Worm (Caenorhabditis elegans) whole organism, L1 larva: ENCODE measurements around the gene F40B5.2.

Experiments used
- blmp-1 ChIP-seq: fragments of 150-350 bp; optimal IDR thresholded peaks from 2 replicates; lab custom pipeline; 2014; ENCODE audit warnings: missing biosample characterization, missing genetic modification characterization
- ceh-63 ChIP-seq: fragments of 200-800 bp; sonication (Bioruptor generic); optimal IDR thresholded peaks from 2 replicates; lab custom pipeline; 2018; ENCODE audit warnings: mild to moderate bottlenecking, missing genetic modification characterization, missing compliant biosample characterization
- efl-1 ChIP-seq, 4 experiments: fragments of 150-350 bp; optimal IDR thresholded peaks in 3 of 4; peaks in 1 of 4; 1 replicate in 1 of 4; 2 replicates in 3 of 4; lab custom pipeline; 2014; ENCODE audit warnings: missing biosample characterization in 2 of 4, missing genetic modification characterization in 2 of 4, missing genetic modification reagents in 2 of 4
- egl-27 ChIP-seq, 2 experiments: fragments of 150-350 bp in 1 of 2; sonication (generic microtip); optimal IDR thresholded peaks; 3 replicates each; lab custom pipeline; 2017 to 2018; ENCODE audit warnings: missing biosample characterization in 2 of 2, missing genetic modification characterization in 2 of 2, missing genetic modification reagents in 2 of 2
- elt-3 ChIP-seq, 6 experiments: fragments of 150-350 bp in 1 of 6; sonication (generic microtip); optimal IDR thresholded peaks; 2 replicates each; lab custom pipeline; 2017 to 2018; ENCODE audit warnings: missing biosample characterization in 6 of 6, missing genetic modification characterization in 6 of 6, inconsistent platforms in 1 of 6
- fkh-10 ChIP-seq: sonication (generic microtip); optimal IDR thresholded peaks from 2 replicates; lab custom pipeline; 2017; ENCODE audit warnings: missing biosample characterization, missing genetic modification reagents, missing genetic modification characterization
- fkh-4 ChIP-seq: sonication (generic microtip); optimal IDR thresholded peaks from 2 replicates; lab custom pipeline; 2016; ENCODE audit warnings: missing compliant biosample characterization, missing genetic modification characterization, borderline replicate concordance
- fkh-8 ChIP-seq: sonication (generic microtip); optimal IDR thresholded peaks from 2 replicates; lab custom pipeline; 2016; ENCODE audit warnings: mild to moderate bottlenecking, missing genetic modification characterization, missing compliant biosample characterization
- fos-1 ChIP-seq: fragments of 150-350 bp; optimal IDR thresholded peaks from 2 replicates; lab custom pipeline; 2014; ENCODE audit warnings: missing biosample characterization, missing genetic modification characterization
- lin-35 ChIP-seq, 2 experiments: fragments of 150-350 bp; optimal IDR thresholded peaks; 2 replicates each; lab custom pipeline; 2014; ENCODE audit warnings: missing biosample characterization in 2 of 2, missing genetic modification characterization in 2 of 2, missing genetic modification reagents in 2 of 2
- lin-39 ChIP-seq: fragments of 150-350 bp; optimal IDR thresholded peaks from 2 replicates; lab custom pipeline; 2014; ENCODE audit warnings: missing biosample characterization, missing genetic modification reagents, missing genetic modification characterization
- lir-3 ChIP-seq: sonication (generic microtip); optimal IDR thresholded peaks from 2 replicates; lab custom pipeline; 2016; ENCODE audit warnings: mild to moderate bottlenecking, missing genetic modification characterization, moderate library complexity, missing compliant biosample characterization; ENCODE audit not compliant: poor library complexity
- nhr-20 ChIP-seq: sonication (generic microtip); optimal IDR thresholded peaks from 2 replicates; lab custom pipeline; 2016; ENCODE audit warnings: mild to moderate bottlenecking, missing genetic modification characterization, missing compliant biosample characterization
- nhr-237 ChIP-seq: fragments of 150-350 bp; optimal IDR thresholded peaks from 2 replicates; lab custom pipeline; 2014; ENCODE audit warnings: missing biosample characterization, missing genetic modification characterization
- nhr-28 ChIP-seq: fragments of 150-350 bp; optimal IDR thresholded peaks from 2 replicates; lab custom pipeline; 2014; ENCODE audit warnings: missing biosample characterization, missing genetic modification characterization
- nhr-71 ChIP-seq: sonication (generic microtip); optimal IDR thresholded peaks from 2 replicates; lab custom pipeline; 2016; ENCODE audit warnings: mild to moderate bottlenecking, missing genetic modification characterization, moderate library complexity, missing compliant biosample characterization
- nhr-85 ChIP-seq: sonication (generic microtip); peaks from one replicate; lab custom pipeline; 2016; ENCODE audit warnings: missing genetic modification characterization, inconsistent platforms, missing compliant biosample characterization
- rnt-1 ChIP-seq: sonication (generic microtip); optimal IDR thresholded peaks from 2 replicates; lab custom pipeline; 2016; ENCODE audit warnings: mild to moderate bottlenecking, missing genetic modification characterization, moderate library complexity, missing compliant biosample characterization
- vab-15 ChIP-seq: sonication (generic microtip); optimal IDR thresholded peaks from 2 replicates; lab custom pipeline; 2017; ENCODE audit warnings: missing genotype, mild to moderate bottlenecking, missing genetic modification characterization, missing compliant biosample characterization

The F40B5.2 gene

ce11 chrX:8416819-8417218, 49.2 kb downstream of the F40B5.2 start, which contains the start of gene ced-8:
Gene ced-8 (minus strand): TSS chrX:8416919.
- TF ChIP-seq nhr-28 (tag; lab: Kevin White, UChicago), result no peak
- no peak for TF ChIP-seq nhr-237 (tag; lab: Kevin White, UChicago)
- TF ChIP-seq nhr-20 (tag; lab: Kevin White, UChicago), result no peak
- no peak for TF ChIP-seq fos-1 (tag; lab: Kevin White, UChicago)
- no peak for TF ChIP-seq efl-1 (optimal IDR thresholded peaks at IDR 0.05; lab: Kevin White, UChicago)
- TF ChIP-seq efl-1 (GFP tag; optimal IDR thresholded peaks at IDR 0.05 in 1 of 2; lab: Kevin White, UChicago), result no peak
- no peak for TF ChIP-seq vab-15 (tag; lab: Kevin White, UChicago)
- no peak for TF ChIP-seq ceh-63

DNA sequence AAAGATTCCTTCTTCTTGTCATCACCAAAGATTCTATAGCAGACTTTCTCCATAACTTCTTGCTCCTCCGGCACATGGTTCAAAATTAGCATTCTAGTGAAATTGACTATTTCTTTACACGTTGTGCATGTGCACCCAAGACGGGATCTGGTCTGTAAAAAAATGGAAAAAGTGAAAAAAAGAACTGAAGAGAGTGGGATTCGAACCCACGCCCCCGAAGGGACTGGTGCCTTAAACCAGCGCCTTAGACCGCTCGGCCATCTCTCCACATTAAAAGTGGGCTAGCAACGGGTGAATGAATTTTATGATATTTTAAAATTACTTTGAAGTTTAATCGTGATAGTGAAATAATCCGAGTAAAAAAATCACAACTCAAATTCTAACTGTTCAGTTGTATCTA, 50.1 kb downstream of the F40B5.2 start:
- TF ChIP-seq efl-1 (optimal IDR thresholded peaks at IDR 0.05; lab: Kevin White, UChicago), result no peak
- TF ChIP-seq efl-1 (GFP tag; optimal IDR thresholded peaks at IDR 0.05 in 1 of 2; lab: Kevin White, UChicago), result peak in 1 of 2 experiments; percentile 17
- TF ChIP-seq nhr-85 (tag; lab: Kevin White, UChicago), result peak; percentile 24
- peak in 1 of 2 experiments; percentile 7 for TF ChIP-seq lin-35 (GFP tag; optimal IDR thresholded peaks at IDR 0.05; lab: Kevin White, UChicago)
- no peak for TF ChIP-seq elt-3 (tag; optimal IDR thresholded peaks at IDR 0.05; lab: Kevin White, UChicago)

DNA sequence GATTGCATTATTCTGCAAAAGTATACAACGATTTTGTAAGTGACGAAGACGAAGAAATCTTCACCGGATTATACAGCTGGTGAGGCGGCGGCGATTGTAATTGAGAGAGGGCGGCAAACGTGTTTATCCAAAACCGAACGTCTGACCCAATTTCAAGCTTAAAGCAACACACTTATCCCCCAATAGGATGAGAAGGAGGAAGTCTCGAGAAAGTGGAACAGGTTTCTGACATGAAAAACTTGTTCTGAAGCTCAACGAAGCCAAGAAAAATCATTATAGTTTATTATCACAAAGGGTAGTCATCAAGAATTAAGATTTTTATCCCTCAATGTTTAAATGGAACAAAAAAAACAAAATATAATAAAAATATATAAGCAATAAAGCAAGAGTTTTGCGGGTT, 50.7 kb downstream of the F40B5.2 start, which contains the start of gene spp-13:
Gene spp-13 (minus strand): TSS at position 143 of the 400 bp plus-strand sequence.
- TF ChIP-seq egl-27 (tag; optimal IDR thresholded peaks at IDR 0.05; lab: Kevin White, UChicago), result no peak
- no peak for TF ChIP-seq fkh-10 (GFP tag; lab: Kevin White, UChicago)
- no peak for TF ChIP-seq lin-35 (GFP tag; optimal IDR thresholded peaks at IDR 0.05; lab: Kevin White, UChicago)
- TF ChIP-seq lin-39 (tag; lab: Kevin White, UChicago), result no peak
- no peak for TF ChIP-seq fkh-8 (tag; lab: Kevin White, UChicago)
- no peak for TF ChIP-seq nhr-237 (tag; lab: Kevin White, UChicago)
- peak; percentile 56 for TF ChIP-seq blmp-1 (tag; lab: Kevin White, UChicago)
- TF ChIP-seq elt-3 (tag; optimal IDR thresholded peaks at IDR 0.05; lab: Kevin White, UChicago), result no peak

- TF ChIP-seq nhr-71 (tag; lab: Kevin White, UChicago), result peak; percentile 2
- peak; percentile 17 for TF ChIP-seq lir-3
- TF ChIP-seq fkh-4 (tag; lab: Kevin White, UChicago), result no peak
- TF ChIP-seq ceh-63, result no peak
- peak; percentile 7 for TF ChIP-seq rnt-1 (tag; lab: Kevin White, UChicago)
- peak; percentile 10 for TF ChIP-seq nhr-20 (tag; lab: Kevin White, UChicago)
- TF ChIP-seq lin-35 (GFP tag; optimal IDR thresholded peaks at IDR 0.05; lab: Kevin White, UChicago), result peak in 1 of 2 experiments; percentile 26
- TF ChIP-seq nhr-85 (tag; lab: Kevin White, UChicago), result peak; percentile 62
Measured at ce11 chrX:8419252-8419651, 51.6 kb downstream of the F40B5.2 start.
